Worm (Caenorhabditis elegans): Measurements from ENCODE around the gene T05G5.4.

ce11 chrIII:9738954-9739353 lies 9.8 kb upstream of the T05G5.4 start, which contains the start of gene hlh-4:
- no peak for TF ChIP-seq cog-1 (tag; optimal IDR thresholded peaks at IDR 0.05)
- TF ChIP-seq flt-1 (GFP tag; IDR thresholded peaks at IDR 0.05): no peak
- TF ChIP-seq T22C8.4 (GFP tag; IDR thresholded peaks at IDR 0.05): no peak
- no peak for TF ChIP-seq klf-2 (GFP tag; conservative IDR thresholded peaks at IDR 0.05)
- TF ChIP-seq ztf-29 (GFP tag; IDR thresholded peaks at IDR 0.05): no peak
- TF ChIP-seq med-1 (GFP tag; optimal IDR thresholded peaks at IDR 0.05; ENCODE audit: insufficient read depth): no peak
